Fruit fly (Drosophila melanogaster) whole organism, adult: ENCODE data around the gene CG8851.

Experiments
- CG11617 ChIP-seq: fragments of 200-800 bp; sonication (Bioruptor generic); optimal IDR thresholded peaks from 2 replicates; lab custom pipeline; 2017; ENCODE audit warnings: mild to moderate bottlenecking, missing biosample characterization, missing genetic modification reagents, missing genetic modification characterization
- CG12768 ChIP-seq: fragments of 200-800 bp; sonication (Bioruptor generic); optimal IDR thresholded peaks from 2 replicates; lab custom pipeline; 2017; ENCODE audit warnings: missing biosample characterization, missing genetic modification characterization, mild to moderate bottlenecking, moderate library complexity, missing genetic modification reagents
- CG14711 ChIP-seq: fragments of 200-800 bp; sonication (Bioruptor generic); optimal IDR thresholded peaks from 2 replicates; lab custom pipeline; 2018; ENCODE audit warnings: missing biosample characterization, mild to moderate bottlenecking, missing genetic modification characterization, moderate library complexity
- CG1620 ChIP-seq: fragments of 200-800 bp; sonication (Bioruptor generic); optimal IDR thresholded peaks from 2 replicates; lab custom pipeline; 2016; ENCODE audit warnings: missing biosample characterization, missing genetic modification characterization
- CG33017 ChIP-seq: fragments of 200-800 bp; sonication (Bioruptor generic); optimal IDR thresholded peaks from 2 replicates; lab custom pipeline; 2018; ENCODE audit warnings: missing biosample characterization, mild to moderate bottlenecking, missing genetic modification characterization, moderate library complexity
- CG5204 ChIP-seq: fragments of 200-800 bp; sonication (Bioruptor generic); optimal IDR thresholded peaks from 2 replicates; lab custom pipeline; 2016; ENCODE audit warnings: missing biosample characterization, missing genetic modification characterization
- CG7045 ChIP-seq: fragments of 200-800 bp; sonication (Bioruptor generic); optimal IDR thresholded peaks from 2 replicates; lab custom pipeline; 2017; ENCODE audit warnings: missing biosample characterization, mild to moderate bottlenecking, missing genetic modification characterization
- CG7101 ChIP-seq: fragments of 200-800 bp; sonication (Bioruptor generic); optimal IDR thresholded peaks from 2 replicates; lab custom pipeline; 2018; ENCODE audit warnings: missing biosample characterization, mild to moderate bottlenecking, missing genetic modification characterization, moderate library complexity
- Clk ChIP-seq: fragments of 200-800 bp; sonication (Bioruptor generic); optimal IDR thresholded peaks from 2 replicates; lab custom pipeline; 2017; ENCODE audit warnings: missing biosample characterization, missing genetic modification characterization
- Crg-1 ChIP-seq: fragments of 200-800 bp; sonication (Bioruptor generic); optimal IDR thresholded peaks from 2 replicates; lab custom pipeline; 2016; ENCODE audit warnings: missing biosample characterization, missing genetic modification characterization
- Hr96 ChIP-seq: fragments of 200-800 bp; sonication (Bioruptor generic); optimal IDR thresholded peaks from 2 replicates; lab custom pipeline; 2016; ENCODE audit warnings: missing biosample characterization, missing genetic modification characterization
- Mnt ChIP-seq: fragments of 200-800 bp; sonication (Bioruptor generic); optimal IDR thresholded peaks from 2 replicates; lab custom pipeline; 2016; ENCODE audit warnings: missing biosample characterization, mild to moderate bottlenecking, missing genetic modification characterization
- bab1 ChIP-seq: fragments of 200-800 bp; sonication (Bioruptor generic); optimal IDR thresholded peaks from 3 replicates; lab custom pipeline; 2019; ENCODE audit warnings: missing biosample characterization, mild to moderate bottlenecking, missing genetic modification characterization, moderate library complexity
- cic ChIP-seq: fragments of 200-800 bp; sonication (Bioruptor generic); optimal IDR thresholded peaks from 2 replicates; lab custom pipeline; 2017; ENCODE audit warnings: missing biosample characterization, mild to moderate bottlenecking, missing genetic modification characterization, moderate library complexity
- cnc ChIP-seq, 2 experiments: fragments of >200 bp; optimal IDR thresholded peaks; 2 replicates each; lab custom pipeline; 2017
- kay ChIP-seq: fragments of 200-800 bp; sonication (Bioruptor generic); peaks from one replicate; lab custom pipeline; 2016; ENCODE audit warnings: missing biosample characterization, missing genetic modification characterization, borderline replicate concordance
- ovo ChIP-seq: fragments of 200-800 bp; sonication (Bioruptor generic); optimal IDR thresholded peaks from 2 replicates; lab custom pipeline; 2016; ENCODE audit warnings: missing biosample characterization, missing genetic modification characterization
- pad ChIP-seq: fragments of 200-800 bp; sonication (Bioruptor generic); optimal IDR thresholded peaks from 3 replicates; lab custom pipeline; 2017; ENCODE audit warnings: missing biosample characterization, missing genetic modification characterization, mild to moderate bottlenecking, moderate library complexity, missing genetic modification reagents
- tj ChIP-seq: fragments of 200-800 bp; sonication (Bioruptor generic); optimal IDR thresholded peaks from 3 replicates; lab custom pipeline; 2017; ENCODE audit warnings: missing biosample characterization, mild to moderate bottlenecking, missing genetic modification characterization, moderate library complexity
- toe ChIP-seq: fragments of 200-800 bp; sonication (Bioruptor generic); optimal IDR thresholded peaks from 2 replicates; lab custom pipeline; 2016; ENCODE audit warnings: missing biosample characterization, missing genetic modification characterization

Gene CG8851

DNA sequence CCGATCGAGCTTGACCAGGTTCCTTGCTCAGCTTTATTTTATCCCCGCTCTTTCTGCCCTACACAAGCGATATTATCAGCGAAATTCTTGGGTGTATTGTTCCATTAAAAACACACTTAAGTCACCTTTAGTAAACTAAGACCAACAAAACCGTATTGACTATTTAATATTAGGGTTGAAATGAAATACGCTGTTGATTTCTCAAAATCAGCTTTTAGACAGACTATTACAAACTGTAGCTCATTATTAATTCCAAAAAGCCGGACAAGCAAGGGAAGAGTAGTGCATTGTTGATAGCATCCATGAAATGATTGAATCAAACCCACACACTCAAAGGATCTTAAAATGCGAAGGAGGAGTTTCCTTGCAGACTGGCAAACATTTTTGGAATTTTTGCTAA, 38.8 kb downstream of the CG8851 start:
- TF ChIP-seq ovo (no peak), CG11617 (GFP tag; lab: Kevin White, UChicago) (no peak), Crg-1 (GFP tag; lab: Kevin White, UChicago) (no peak), cnc (optimal IDR thresholded peaks at IDR 0.05; lab: Kevin White, UChicago) (no peak), Hr96 (GFP tag; lab: Kevin White, UChicago) (no peak), CG7045 (GFP tag; lab: Kevin White, UChicago) (no peak), CG33017 (no peak), toe (no peak), bab1 (GFP tag; lab: Kevin White, UChicago) (no peak), CG12768 (no peak), tj (GFP tag; lab: Kevin White, UChicago) (no peak), kay (GFP tag; lab: Kevin White, UChicago) (no peak), CG1620 (GFP tag; lab: Kevin White, UChicago) (no peak), CG14711 (tag; lab: Kevin White, UChicago) (no peak)

DNA sequence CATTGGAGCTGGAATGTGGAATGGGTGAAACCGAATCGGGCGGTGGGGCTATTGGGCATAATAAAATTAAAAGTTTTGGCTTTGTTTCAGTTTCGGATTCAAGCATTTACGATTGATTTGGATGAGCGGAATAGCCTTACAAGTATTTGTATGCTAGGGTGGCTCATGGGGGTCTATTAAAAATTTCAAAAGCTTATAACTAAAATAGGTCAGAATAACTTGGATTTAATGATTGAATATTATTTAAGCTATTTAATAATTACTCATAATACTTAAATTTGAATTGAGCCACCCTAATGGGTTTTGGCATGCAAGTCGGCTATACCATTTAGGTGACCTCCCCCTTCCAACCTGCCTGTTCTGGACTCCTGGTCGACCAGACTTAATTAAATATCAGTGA, 40.2 kb downstream of the CG8851 start:
- no peak for TF ChIP-seq CG33017
- no peak for TF ChIP-seq CG7101 (tag; lab: Kevin White, UChicago)
- no peak for TF ChIP-seq pad (GFP tag; lab: Kevin White, UChicago)
- TF ChIP-seq ovo, result no peak
- TF ChIP-seq kay (GFP tag; lab: Kevin White, UChicago), result no peak
- TF ChIP-seq CG7045 (GFP tag; lab: Kevin White, UChicago), result no peak
- no peak for TF ChIP-seq cnc (optimal IDR thresholded peaks at IDR 0.05; lab: Kevin White, UChicago)
- TF ChIP-seq CG5204, result no peak
- TF ChIP-seq CG1620 (GFP tag; lab: Kevin White, UChicago), result no peak

- no peak for TF ChIP-seq CG11617 (GFP tag; lab: Kevin White, UChicago)
- no peak for TF ChIP-seq pad (GFP tag; lab: Kevin White, UChicago)
- no peak for TF ChIP-seq Mnt
- TF ChIP-seq CG1620 (GFP tag; lab: Kevin White, UChicago), result no peak
- no peak for TF ChIP-seq CG14711 (tag; lab: Kevin White, UChicago)
- no peak for TF ChIP-seq Clk (GFP tag; lab: Kevin White, UChicago)
- TF ChIP-seq cic, result no peak
- no peak for TF ChIP-seq Crg-1 (GFP tag; lab: Kevin White, UChicago)
- no peak for TF ChIP-seq kay (GFP tag; lab: Kevin White, UChicago)
- TF ChIP-seq toe, result no peak
- TF ChIP-seq CG5204, result no peak
- no peak for TF ChIP-seq ovo
- TF ChIP-seq CG33017, result no peak
- TF ChIP-seq CG7101 (tag; lab: Kevin White, UChicago), result no peak
- no peak for TF ChIP-seq CG7045 (GFP tag; lab: Kevin White, UChicago)
- TF ChIP-seq Hr96 (GFP tag; lab: Kevin White, UChicago), result no peak
- TF ChIP-seq bab1 (GFP tag; lab: Kevin White, UChicago), result no peak
- TF ChIP-seq cnc (optimal IDR thresholded peaks at IDR 0.05; lab: Kevin White, UChicago), result no peak
Observed at dm6 chr2L:3562435-3562834, 43.0 kb downstream of the CG8851 start.

DNA sequence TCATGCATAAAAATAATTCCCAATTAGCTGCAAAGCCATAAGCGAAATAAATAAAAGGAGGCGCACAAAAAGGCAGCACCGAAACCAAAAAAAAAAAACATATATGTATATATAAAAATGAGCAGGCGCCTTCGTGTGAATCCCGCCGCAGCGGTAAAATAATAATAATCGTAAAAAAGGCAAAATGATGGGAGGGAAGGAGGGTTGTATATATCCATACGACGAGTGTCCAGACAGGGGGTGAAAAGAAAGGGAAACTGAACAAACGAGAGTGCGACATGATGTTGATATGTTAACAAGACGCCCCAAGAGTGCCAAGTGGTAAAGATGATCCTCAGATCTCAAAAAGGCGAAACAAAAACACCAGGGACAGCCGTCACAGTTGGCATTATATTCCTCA, 45.1 kb downstream of the CG8851 start:
- no peak for TF ChIP-seq CG7101 (tag; lab: Kevin White, UChicago)

dm6 chr2L:3566532-3566931, 47.1 kb downstream of the CG8851 start:
- no peak for TF ChIP-seq cnc (optimal IDR thresholded peaks at IDR 0.05; lab: Kevin White, UChicago)
- no peak for TF ChIP-seq Hr96 (GFP tag; lab: Kevin White, UChicago)
- TF ChIP-seq tj (GFP tag; lab: Kevin White, UChicago), result no peak
- TF ChIP-seq CG11617 (GFP tag; lab: Kevin White, UChicago), result no peak
- TF ChIP-seq Clk (GFP tag; lab: Kevin White, UChicago), result no peak
- TF ChIP-seq Crg-1 (GFP tag; lab: Kevin White, UChicago), result no peak

- TF ChIP-seq CG14711 (tag; lab: Kevin White, UChicago), result no peak
- TF ChIP-seq cic, result no peak
- no peak for TF ChIP-seq tj (GFP tag; lab: Kevin White, UChicago)
- TF ChIP-seq Mnt, result no peak
- TF ChIP-seq pad (GFP tag; lab: Kevin White, UChicago), result no peak
- no peak for TF ChIP-seq toe
Observed at dm6 chr2L:3567394-3567793, 47.9 kb downstream of the CG8851 start.

DNA sequence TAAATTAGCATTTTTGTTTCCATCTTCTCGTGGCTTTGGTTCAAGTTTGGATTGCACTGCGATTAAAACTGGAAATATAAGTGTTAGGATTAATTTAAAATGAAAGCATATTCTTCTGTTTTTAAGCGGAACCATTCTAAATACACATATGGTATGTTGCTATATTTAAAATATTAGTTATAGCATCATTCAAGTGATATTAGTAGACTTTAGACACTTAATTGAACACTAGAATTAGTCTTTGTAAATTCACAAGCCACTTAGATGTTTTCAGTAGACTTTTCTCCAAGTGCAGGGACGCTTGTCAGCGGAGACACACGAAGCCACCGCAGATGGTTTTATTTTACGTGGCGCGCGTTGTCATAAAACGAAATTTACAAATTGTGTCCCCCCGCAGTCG, 50.4 kb downstream of the CG8851 start:
- TF ChIP-seq CG33017, result no peak
- no peak for TF ChIP-seq CG7101 (tag; lab: Kevin White, UChicago)
- TF ChIP-seq CG7045 (GFP tag; lab: Kevin White, UChicago), result no peak
- no peak for TF ChIP-seq CG5204
- no peak for TF ChIP-seq Clk (GFP tag; lab: Kevin White, UChicago)
- no peak for TF ChIP-seq CG11617 (GFP tag; lab: Kevin White, UChicago)

dm6 chr2L:3570566-3570965, 51.1 kb downstream of the CG8851 start:
- no peak for TF ChIP-seq CG5204
- TF ChIP-seq CG12768, result no peak
- no peak for TF ChIP-seq kay (GFP tag; lab: Kevin White, UChicago)
- TF ChIP-seq Crg-1 (GFP tag; lab: Kevin White, UChicago), result no peak
- TF ChIP-seq CG1620 (GFP tag; lab: Kevin White, UChicago), result no peak
- no peak for TF ChIP-seq CG11617 (GFP tag; lab: Kevin White, UChicago)
